Fruit fly (Drosophila melanogaster): Measurements from ENCODE around the gene CG11151.
A peak's percentile ranks its signal among the peaks of the same experiment; 100 is the strongest.

The CG11151 gene

dm6 chrX:13783534-13783949, 44.0 kb downstream of the CG11151 start, which contains the start of gene inaE (continued):
- TF ChIP-seq sob (GFP tag; IDR thresholded peaks at IDR 0.05) (0 out of 2 replicates have a peak, but pooled peaks have one; percentile 7), CG13296 (GFP tag; optimal IDR thresholded peaks at IDR 0.05) (no peak), jumu (GFP tag; optimal IDR thresholded peaks at IDR 0.05) (no peak), CG7372 (GFP tag; IDR thresholded peaks at IDR 0.05) (no peak), CG17612 (GFP tag; IDR thresholded peaks at IDR 0.05) (no peak), BtbVII (GFP tag; optimal IDR thresholded peaks at IDR 0.05) (peak; percentile 43), MBD-R2 (GFP tag; IDR thresholded peaks at IDR 0.05) (peak; percentile 29; the same call in 1 of the 2 replicates), tx (GFP tag; optimal IDR thresholded peaks at IDR 0.05) (no peak), CG11456 (GFP tag; IDR thresholded peaks at IDR 0.05) (no peak), CG16813 (GFP tag; IDR thresholded peaks at IDR 0.05; ENCODE audit: partially characterized antibody) (0 out of 3 replicates have a peak, but pooled peaks have one; percentile 40), grn (GFP tag; optimal IDR thresholded peaks at IDR 0.05) (peak; percentile 14), CG2678 (tag; optimal IDR thresholded peaks at IDR 0.05) (peak; percentile 11), maf-S (GFP tag; optimal IDR thresholded peaks at IDR 0.05) (no peak), Hey (tag; optimal IDR thresholded peaks at IDR 0.05) (no peak), NK7.1 (GFP tag; optimal IDR thresholded peaks at IDR 0.05) (no peak), B-H1 (GFP tag; IDR thresholded peaks at IDR 0.05) (no peak), ftz-f1 (GFP tag; optimal IDR thresholded peaks at IDR 0.05) (peak; percentile 88), oc (tag; optimal IDR thresholded peaks at IDR 0.05) (no peak), NfI (GFP tag; optimal IDR thresholded peaks at IDR 0.05) (no peak), chm (GFP tag; IDR thresholded peaks at IDR 0.05) (0 out of 2 replicates have a peak, but pooled peaks have one; percentile 37), Eip74EF (GFP tag; optimal IDR thresholded peaks at IDR 0.05) (peak in 1 of 2 experiments; percentile 65), CG12391 (tag; optimal IDR thresholded peaks at IDR 0.05) (peak; percentile 9), pfk (GFP tag; optimal IDR thresholded peaks at IDR 0.05) (no peak), CG11093 (GFP tag; IDR thresholded peaks at IDR 0.05) (no peak), CG33213 (GFP tag; optimal IDR thresholded peaks at IDR 0.05) (no peak), bab2 (GFP tag; optimal IDR thresholded peaks at IDR 0.05) (no peak), sd (tag; optimal IDR thresholded peaks at IDR 0.05) (no peak), CG3838 (GFP tag; optimal IDR thresholded peaks at IDR 0.05) (no peak)

- no peak for TF ChIP-seq CG7745 (tag; optimal IDR thresholded peaks at IDR 0.05)
- TF ChIP-seq stwl (tag; optimal IDR thresholded peaks at IDR 0.05) = no peak
- TF ChIP-seq CG7963 (GFP tag; IDR thresholded peaks at IDR 0.05; ENCODE audit: partially characterized antibody) = no peak
- TF ChIP-seq oc (tag; optimal IDR thresholded peaks at IDR 0.05) = peak; percentile 77
- TF ChIP-seq E2f1 (GFP tag; IDR thresholded peaks at IDR 0.05) = no peak
- TF ChIP-seq CG30403 (GFP tag; optimal IDR thresholded peaks at IDR 0.05) = peak; percentile 67
- TF ChIP-seq CG15269 (tag; optimal IDR thresholded peaks at IDR 0.05) = peak; percentile 61
- peak; percentile 9 for TF ChIP-seq CG12219 (GFP tag; optimal IDR thresholded peaks at IDR 0.05)
- no peak for TF ChIP-seq Nf-YB (GFP tag; optimal IDR thresholded peaks at IDR 0.05)
- no peak for TF ChIP-seq MESR4 (GFP tag; optimal IDR thresholded peaks at IDR 0.05)
- TF ChIP-seq ac (GFP tag; optimal IDR thresholded peaks at IDR 0.05) = no peak
- TF ChIP-seq CG13775 (GFP tag; optimal IDR thresholded peaks at IDR 0.05) = peak; percentile 16
- no peak for TF ChIP-seq pita (GFP tag; optimal IDR thresholded peaks at IDR 0.05)
- peak; percentile 94 for TF ChIP-seq Adf1 (GFP tag; IDR thresholded peaks at IDR 0.05)
- TF ChIP-seq tup (GFP tag; optimal IDR thresholded peaks at IDR 0.05) = peak; percentile 17
- TF ChIP-seq odd (GFP tag; optimal IDR thresholded peaks at IDR 0.05) = peak; percentile 49
- TF ChIP-seq Side (GFP tag; optimal IDR thresholded peaks at IDR 0.05) = no peak
- TF ChIP-seq z (GFP tag; IDR thresholded peaks at IDR 0.05) = no peak
- TF ChIP-seq HLH4C (GFP tag; IDR thresholded peaks at IDR 0.05; ENCODE audit: partially characterized antibody) = no peak
- no peak for TF ChIP-seq CG15479 (GFP tag; optimal IDR thresholded peaks at IDR 0.05)
- peak; percentile 32 for TF ChIP-seq chn (GFP tag; optimal IDR thresholded peaks at IDR 0.05)
- TF ChIP-seq Dip2 (GFP tag; IDR thresholded peaks at IDR 0.05) = no peak
Observed at dm6 chrX:13783958-13784907, 44.7 kb downstream of the CG11151 start.
